Fruit fly (Drosophila melanogaster): ENCODE measurements around the gene IntS14.

Gene IntS14

DNA sequence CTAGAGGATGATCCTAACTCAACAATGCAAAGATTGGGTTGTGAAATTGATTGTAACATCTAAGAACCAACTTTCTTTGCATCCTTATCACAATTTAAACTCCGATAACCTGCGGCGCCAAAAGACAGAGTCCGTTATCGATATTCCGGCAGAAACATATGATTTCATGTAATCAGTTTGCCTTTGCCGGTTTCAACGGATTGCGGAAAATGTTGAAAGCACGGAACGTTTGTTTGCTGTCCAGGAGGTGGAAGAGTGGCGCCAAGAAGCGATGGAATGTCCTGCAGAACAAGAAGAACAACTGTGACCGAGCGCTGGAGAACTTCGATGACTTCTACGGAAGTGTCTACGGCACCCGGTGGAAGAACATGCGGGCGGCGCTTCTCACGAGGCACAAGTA is 16.6 kb upstream of the IntS14 start:
- TF ChIP-seq Myc (optimal IDR thresholded peaks at IDR 0.05) (no peak), sv (GFP tag; optimal IDR thresholded peaks at IDR 0.05) (no peak), brk (GFP tag; optimal IDR thresholded peaks at IDR 0.05) (no peak)

- peak; percentile 74 for TF ChIP-seq br (GFP tag; optimal IDR thresholded peaks at IDR 0.05)
- TF ChIP-seq ey (GFP tag; optimal IDR thresholded peaks at IDR 0.05) = peak; percentile 67
- TF ChIP-seq psq (GFP tag; optimal IDR thresholded peaks at IDR 0.05) = peak; percentile 43
- no peak for TF ChIP-seq brk (GFP tag; optimal IDR thresholded peaks at IDR 0.05)
- TF ChIP-seq Rel (GFP tag; optimal IDR thresholded peaks at IDR 0.05) = no peak
- peak; percentile 59 for TF ChIP-seq Rel (tag; optimal IDR thresholded peaks at IDR 0.05)
- TF ChIP-seq Hr83 (GFP tag; optimal IDR thresholded peaks at IDR 0.05; ENCODE audit: poor library complexity, severe bottlenecking) = peak; percentile 97
- TF ChIP-seq dl (GFP tag; optimal IDR thresholded peaks at IDR 0.05; ENCODE audit: insufficient read depth in 1 of 2, partially characterized antibody in 2 of 2) = no peak
- peak in 1 of 2 experiments; percentile 83 for TF ChIP-seq foxo (GFP tag; optimal IDR thresholded peaks at IDR 0.05)
- TF ChIP-seq jim (GFP tag; optimal IDR thresholded peaks at IDR 0.05) = no peak
- peak; percentile 10 for TF ChIP-seq GATAd (GFP tag; optimal IDR thresholded peaks at IDR 0.05)
- TF ChIP-seq OdsH (GFP tag; optimal IDR thresholded peaks at IDR 0.05) = peak; percentile 61
- TF ChIP-seq sv (GFP tag; optimal IDR thresholded peaks at IDR 0.05) = peak; percentile 7
- peak; percentile 77 for TF ChIP-seq h (GFP tag; optimal IDR thresholded peaks at IDR 0.05)
- TF ChIP-seq CrebA (GFP tag; optimal IDR thresholded peaks at IDR 0.05; ENCODE audit: borderline replicate concordance) = no peak
- TF ChIP-seq CG32264 (GFP tag; optimal IDR thresholded peaks at IDR 0.05) = peak; percentile 1
- TF ChIP-seq HLH106 (tag; optimal IDR thresholded peaks at IDR 0.05) = peak; percentile 40
Measured at dm6 chr2L:1150554-1150953, 13.7 kb upstream of the IntS14 start, which contains the start of the genes Tfb4 and Vps29. TSS of gene Tfb4 (minus strand) at chr2L:1150677. TSS of gene Vps29 (plus strand) at chr2L:1150766.

- TF ChIP-seq Dfd (GFP tag; optimal IDR thresholded peaks at IDR 0.05) = peak; percentile 99
- no peak for TF ChIP-seq usp (GFP tag; optimal IDR thresholded peaks at IDR 0.05)
Measured at dm6 chr2L:1152693-1153092, 11.6 kb upstream of the IntS14 start.

DNA sequence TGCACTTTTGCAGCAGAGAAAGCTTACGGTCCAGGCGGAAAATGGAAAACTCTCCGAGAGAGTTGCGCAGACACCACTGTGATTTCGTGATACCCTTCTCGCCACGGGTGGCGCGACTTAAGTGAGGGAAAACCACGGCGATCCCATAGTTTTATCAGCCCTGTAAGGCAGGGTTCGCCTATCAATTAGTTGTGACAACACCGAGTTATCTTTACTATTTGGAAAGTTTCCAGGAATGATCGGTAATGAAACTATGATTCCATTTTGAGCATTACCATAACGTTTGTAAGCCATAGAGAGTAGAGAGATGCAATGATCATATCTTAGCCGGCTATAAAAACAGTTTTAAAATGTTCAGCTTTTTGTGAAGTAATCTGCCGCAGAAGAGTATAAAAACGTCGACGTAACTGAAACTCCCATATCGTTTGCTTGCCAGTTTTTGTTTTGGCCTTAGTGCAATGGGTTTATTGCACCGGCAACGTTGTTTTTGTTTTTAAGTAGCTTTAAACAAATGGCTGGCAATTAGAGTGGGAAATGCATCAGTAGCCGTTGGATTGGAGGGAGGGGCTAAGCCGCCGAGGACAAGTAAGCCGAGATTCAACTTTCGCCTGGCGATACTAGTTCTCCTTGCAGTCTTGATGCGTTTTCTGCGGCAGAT is 7.5 kb upstream of the IntS14 start:
- TF ChIP-seq HLH106 (tag; optimal IDR thresholded peaks at IDR 0.05) (no peak), sv (GFP tag; optimal IDR thresholded peaks at IDR 0.05) (no peak), N (GFP tag; optimal IDR thresholded peaks at IDR 0.05) (no peak), usp (GFP tag; optimal IDR thresholded peaks at IDR 0.05) (no peak), pan (optimal IDR thresholded peaks at IDR 0.05) (no peak), dsf (GFP tag; optimal IDR thresholded peaks at IDR 0.05; ENCODE audit: borderline replicate concordance) (no peak), Sp1 (GFP tag; optimal IDR thresholded peaks at IDR 0.05) (no peak), OdsH (GFP tag; optimal IDR thresholded peaks at IDR 0.05) (no peak), Hr78 (GFP tag; optimal IDR thresholded peaks at IDR 0.05) (no peak), Jra (GFP tag; optimal IDR thresholded peaks at IDR 0.05) (no peak), ey (GFP tag; optimal IDR thresholded peaks at IDR 0.05) (no peak), rgr (GFP tag; optimal IDR thresholded peaks at IDR 0.05) (no peak), CG32264 (GFP tag; optimal IDR thresholded peaks at IDR 0.05) (no peak), Dif (GFP tag; optimal IDR thresholded peaks at IDR 0.05; ENCODE audit: partially characterized antibody) (no peak), CrebA (GFP tag; optimal IDR thresholded peaks at IDR 0.05; ENCODE audit: borderline replicate concordance) (no peak), fru (GFP tag; optimal IDR thresholded peaks at IDR 0.05) (no peak), CG9705 (GFP tag; optimal IDR thresholded peaks at IDR 0.05) (no peak), GATAd (GFP tag; optimal IDR thresholded peaks at IDR 0.05) (no peak), Mio (GFP tag; optimal IDR thresholded peaks at IDR 0.05) (no peak), psq (GFP tag; optimal IDR thresholded peaks at IDR 0.05) (no peak)

DNA sequence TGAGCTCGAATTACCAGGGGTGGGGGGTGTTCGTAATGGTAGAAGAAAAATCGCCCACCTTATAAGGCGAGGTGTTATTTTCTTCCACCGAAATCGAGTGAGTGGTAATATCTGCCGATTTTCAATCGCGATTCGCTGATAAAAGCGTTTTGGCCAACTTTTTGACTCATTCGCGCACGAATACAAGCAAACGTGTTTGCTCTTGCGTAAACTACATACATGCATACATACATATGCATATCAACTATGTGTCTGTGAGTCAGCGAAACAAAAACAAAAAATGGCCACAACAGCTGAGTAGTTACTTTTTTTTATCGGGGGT is 6.9 kb upstream of the IntS14 start:
- TF ChIP-seq tai (GFP tag; optimal IDR thresholded peaks at IDR 0.05) = no peak
- TF ChIP-seq OdsH (GFP tag; optimal IDR thresholded peaks at IDR 0.05) = no peak
- TF ChIP-seq Sp1 (GFP tag; optimal IDR thresholded peaks at IDR 0.05) = no peak
- peak; percentile 20 for TF ChIP-seq fru (GFP tag; optimal IDR thresholded peaks at IDR 0.05)
- TF ChIP-seq dmrt93B (GFP tag; optimal IDR thresholded peaks at IDR 0.05) = no peak

Measured in whole organism, wandering third instar larva.